Worm (Caenorhabditis elegans): ENCODE measurements around the gene scyl-1.

scyl-1 gene

ce11 chrV:13000068-13000467 is 41.5 kb downstream of the scyl-1 start:
- TF ChIP-seq ztf-23 (GFP tag; IDR thresholded peaks at IDR 0.05) (no peak), med-1 (GFP tag; optimal IDR thresholded peaks at IDR 0.05; ENCODE audit: insufficient read depth) (no peak), flt-1 (GFP tag; IDR thresholded peaks at IDR 0.05) (no peak), klf-2 (GFP tag; conservative IDR thresholded peaks at IDR 0.05) (no peak), ztf-29 (GFP tag; IDR thresholded peaks at IDR 0.05) (no peak), tab-1 (GFP tag; IDR thresholded peaks at IDR 0.05) (no peak), ref-1 (GFP tag; conservative IDR thresholded peaks at IDR 0.05) (no peak), T22C8.4 (GFP tag; IDR thresholded peaks at IDR 0.05) (no peak), cog-1 (tag; optimal IDR thresholded peaks at IDR 0.05) (no peak)

ce11 chrV:12999559-12999958 is 42.0 kb downstream of the scyl-1 start, which contains the start of gene far-4:
far-4 (minus strand) TSS chrV:12999659.
- TF ChIP-seq T22C8.4 (GFP tag; IDR thresholded peaks at IDR 0.05): no peak
- TF ChIP-seq ztf-29 (GFP tag; IDR thresholded peaks at IDR 0.05): no peak
- no peak for TF ChIP-seq med-1 (GFP tag; optimal IDR thresholded peaks at IDR 0.05; ENCODE audit: insufficient read depth)
- TF ChIP-seq ref-1 (GFP tag; conservative IDR thresholded peaks at IDR 0.05): no peak
- TF ChIP-seq ztf-23 (GFP tag; IDR thresholded peaks at IDR 0.05): no peak

ce11 chrV:12997422-12997821 is 44.1 kb downstream of the scyl-1 start, which contains the start of gene far-3:
far-3 (minus strand) TSS chrV:12997522.
- TF ChIP-seq ztf-23 (GFP tag; IDR thresholded peaks at IDR 0.05) (no peak), ztf-29 (GFP tag; IDR thresholded peaks at IDR 0.05) (no peak), ref-1 (GFP tag; conservative IDR thresholded peaks at IDR 0.05) (no peak), T22C8.4 (GFP tag; IDR thresholded peaks at IDR 0.05) (no peak), flt-1 (GFP tag; IDR thresholded peaks at IDR 0.05) (no peak), tab-1 (GFP tag; IDR thresholded peaks at IDR 0.05) (no peak), med-1 (GFP tag; optimal IDR thresholded peaks at IDR 0.05; ENCODE audit: insufficient read depth) (no peak), klf-2 (GFP tag; conservative IDR thresholded peaks at IDR 0.05) (no peak)

- TF ChIP-seq cog-1 (tag; optimal IDR thresholded peaks at IDR 0.05) (no peak), ztf-29 (GFP tag; IDR thresholded peaks at IDR 0.05) (no peak), ztf-23 (GFP tag; IDR thresholded peaks at IDR 0.05) (no peak), tab-1 (GFP tag; IDR thresholded peaks at IDR 0.05) (no peak), ref-1 (GFP tag; conservative IDR thresholded peaks at IDR 0.05) (no peak), flt-1 (GFP tag; IDR thresholded peaks at IDR 0.05) (no peak), med-1 (GFP tag; optimal IDR thresholded peaks at IDR 0.05; ENCODE audit: insufficient read depth) (no peak), klf-2 (GFP tag; conservative IDR thresholded peaks at IDR 0.05) (no peak), T22C8.4 (GFP tag; IDR thresholded peaks at IDR 0.05) (no peak)
These were observed 46.3 kb downstream of the scyl-1 start, which contains the start of gene far-5 for ce11 chrV:12995269-12995668. far-5 (plus strand) TSS chrV:12995569.

ce11 chrV:12992891-12993290 is 48.6 kb downstream of the scyl-1 start, which contains the start of the genes F15B9.11 and dsl-7:
F15B9.11 (minus strand) TSS chrV:12992895.
dsl-7 (plus strand) TSS chrV:12993150.
- TF ChIP-seq cog-1 (tag; optimal IDR thresholded peaks at IDR 0.05): no peak
- no peak for TF ChIP-seq ztf-29 (GFP tag; IDR thresholded peaks at IDR 0.05)
- TF ChIP-seq klf-2 (GFP tag; conservative IDR thresholded peaks at IDR 0.05): no peak
- no peak for TF ChIP-seq flt-1 (GFP tag; IDR thresholded peaks at IDR 0.05)
- TF ChIP-seq tab-1 (GFP tag; IDR thresholded peaks at IDR 0.05): no peak
- TF ChIP-seq ref-1 (GFP tag; conservative IDR thresholded peaks at IDR 0.05): no peak
- TF ChIP-seq ztf-23 (GFP tag; IDR thresholded peaks at IDR 0.05): no peak
- TF ChIP-seq med-1 (GFP tag; optimal IDR thresholded peaks at IDR 0.05; ENCODE audit: insufficient read depth): no peak
- no peak for TF ChIP-seq T22C8.4 (GFP tag; IDR thresholded peaks at IDR 0.05)

- TF ChIP-seq klf-2 (GFP tag; conservative IDR thresholded peaks at IDR 0.05): no peak
- no peak for TF ChIP-seq cog-1 (tag; optimal IDR thresholded peaks at IDR 0.05)
- no peak for TF ChIP-seq med-1 (GFP tag; optimal IDR thresholded peaks at IDR 0.05; ENCODE audit: insufficient read depth)
- no peak for TF ChIP-seq ztf-23 (GFP tag; IDR thresholded peaks at IDR 0.05)
- no peak for TF ChIP-seq ztf-29 (GFP tag; IDR thresholded peaks at IDR 0.05)
- no peak for TF ChIP-seq flt-1 (GFP tag; IDR thresholded peaks at IDR 0.05)
- no peak for TF ChIP-seq tab-1 (GFP tag; IDR thresholded peaks at IDR 0.05)
- no peak for TF ChIP-seq ref-1 (GFP tag; conservative IDR thresholded peaks at IDR 0.05)
- TF ChIP-seq T22C8.4 (GFP tag; IDR thresholded peaks at IDR 0.05): no peak
These were observed 53.3 kb downstream of the scyl-1 start, which contains the start of gene F15B9.8 for ce11 chrV:12988256-12988655. F15B9.8 (plus strand) TSS chrV:12988556.

ce11 chrV:12987061-12987460 is 54.5 kb downstream of the scyl-1 start, which contains the start of gene shw-3:
shw-3 (minus strand) TSS chrV:12987161.
- no peak for TF ChIP-seq med-1 (GFP tag; optimal IDR thresholded peaks at IDR 0.05; ENCODE audit: insufficient read depth)

Data from whole organism, midembryonic.